Fruit fly (Drosophila melanogaster): ENCODE data around the gene CG42536.

CG42536 gene

dm6 chr3L:10581688-10582288, 48.1 kb downstream of the CG42536 start:
- no peak for TF ChIP-seq rn (GFP tag; IDR thresholded peaks at IDR 0.05)
- no peak for TF ChIP-seq CG12605 (GFP tag; IDR thresholded peaks at IDR 0.05)
- no peak for TF ChIP-seq Pif1B (GFP tag; optimal IDR thresholded peaks at IDR 0.05)
- TF ChIP-seq CG10348 (GFP tag; IDR thresholded peaks at IDR 0.05), result no peak
- TF ChIP-seq CG4496 (GFP tag; IDR thresholded peaks at IDR 0.05), result no peak
- no peak for TF ChIP-seq CG9948 (tag; optimal IDR thresholded peaks at IDR 0.05)
- no peak for TF ChIP-seq D1 (tag; optimal IDR thresholded peaks at IDR 0.05)
- no peak for TF ChIP-seq CG14655 (GFP tag; optimal IDR thresholded peaks at IDR 0.05)

Data from whole organism, pupa.